Worm (Caenorhabditis elegans) whole organism, late embryonic: ENCODE measurements around the gene pax-2.

Source experiments
- C08G9.2 ChIP-seq: sonication (generic microtip); optimal IDR thresholded peaks from 2 replicates; lab custom pipeline; 2016; ENCODE audit warnings: mild to moderate bottlenecking, missing genetic modification characterization, moderate library complexity, missing compliant biosample characterization
- C38D4.7 ChIP-seq: fragments of 200-800 bp; sonication (Bioruptor generic); optimal IDR thresholded peaks from 2 replicates; lab custom pipeline; 2018; ENCODE audit warnings: mild to moderate bottlenecking, missing genetic modification characterization, moderate library complexity, missing compliant biosample characterization
- F13H6.1 ChIP-seq: sonication (generic microtip); optimal IDR thresholded peaks from 2 replicates; lab custom pipeline; 2016; ENCODE audit warnings: missing genetic modification characterization, missing compliant biosample characterization
- K02D7.2 ChIP-seq: sonication (generic microtip); optimal IDR thresholded peaks from 2 replicates; lab custom pipeline; 2017; ENCODE audit warnings: mild to moderate bottlenecking, missing genetic modification characterization, missing compliant biosample characterization
- K09A11.1 ChIP-seq: sonication (generic microtip); optimal IDR thresholded peaks from 2 replicates; lab custom pipeline; 2017; ENCODE audit warnings: antibody characterized with exemption, mild to moderate bottlenecking, missing genetic modification characterization, missing compliant biosample characterization; ENCODE audit not compliant: insufficient read depth
- ahr-1 ChIP-seq: sonication (generic microtip); optimal IDR thresholded peaks from 2 replicates; lab custom pipeline; 2016; ENCODE audit warnings: missing genetic modification characterization, missing compliant biosample characterization
- ceh-14 ChIP-seq: sonication (generic microtip); optimal IDR thresholded peaks from 2 replicates; lab custom pipeline; 2016; ENCODE audit warnings: missing genotype, missing genetic modification characterization, missing compliant biosample characterization
- ceh-2 ChIP-seq: sonication (generic microtip); optimal IDR thresholded peaks from 2 replicates; lab custom pipeline; 2016; ENCODE audit warnings: missing genotype, missing genetic modification characterization, missing compliant biosample characterization
- ceh-34 ChIP-seq: sonication (generic microtip); optimal IDR thresholded peaks from 2 replicates; lab custom pipeline; 2016; ENCODE audit warnings: mild to moderate bottlenecking, missing genetic modification characterization, missing compliant biosample characterization
- ceh-45 ChIP-seq: fragments of 200-800 bp; sonication (Bioruptor generic); IDR thresholded peaks from 2 replicates; pipeline ENCODE4 v1.3.6; 2022; ENCODE audit warnings: missing genetic modification reagents, missing genetic modification characterization, missing compliant biosample characterization
- ceh-6 ChIP-seq: fragments of 200-800 bp; sonication (Bioruptor generic); optimal IDR thresholded peaks from 2 replicates; lab custom pipeline; 2018; ENCODE audit warnings: mild to moderate bottlenecking, missing genetic modification characterization, missing compliant biosample characterization
- ceh-9 ChIP-seq: sonication (generic microtip); optimal IDR thresholded peaks from 2 replicates; lab custom pipeline; 2016; ENCODE audit warnings: mild to moderate bottlenecking, missing genetic modification characterization, inconsistent platforms, missing compliant biosample characterization
- che-1 ChIP-seq: sonication (generic microtip); optimal IDR thresholded peaks from 2 replicates; lab custom pipeline; 2016; ENCODE audit warnings: mild to moderate bottlenecking, missing genetic modification characterization, missing compliant biosample characterization
- dve-1 ChIP-seq: sonication (generic microtip); optimal IDR thresholded peaks from 2 replicates; lab custom pipeline; 2017; ENCODE audit warnings: antibody characterized with exemption, mild to moderate bottlenecking, missing genetic modification characterization, missing compliant biosample characterization
- eyg-1 ChIP-seq: sonication (generic microtip); optimal IDR thresholded peaks from 2 replicates; lab custom pipeline; 2016; ENCODE audit warnings: missing genotype, missing genetic modification characterization, missing compliant biosample characterization
- fax-1 ChIP-seq: sonication (generic microtip); optimal IDR thresholded peaks from 2 replicates; lab custom pipeline; 2016; ENCODE audit warnings: missing genotype, missing genetic modification characterization, missing compliant biosample characterization
- gmeb-2 ChIP-seq: sonication (generic microtip); optimal IDR thresholded peaks from 2 replicates; lab custom pipeline; 2016; ENCODE audit warnings: missing genetic modification characterization, inconsistent platforms, missing compliant biosample characterization
- hlh-13 ChIP-seq: fragments of 200-800 bp; sonication (Bioruptor generic); optimal IDR thresholded peaks from 2 replicates; lab custom pipeline; 2018; ENCODE audit warnings: mild to moderate bottlenecking, missing genetic modification characterization, missing compliant biosample characterization
- madf-2 ChIP-seq: sonication (generic microtip); optimal IDR thresholded peaks from 2 replicates; lab custom pipeline; 2017; ENCODE audit warnings: missing genetic modification characterization, missing compliant biosample characterization
- mec-3 ChIP-seq: sonication (generic microtip); optimal IDR thresholded peaks from 2 replicates; lab custom pipeline; 2016; ENCODE audit warnings: borderline replicate concordance, missing genetic modification characterization, missing compliant biosample characterization
- nfya-1 ChIP-seq: sonication (generic microtip); optimal IDR thresholded peaks from 2 replicates; lab custom pipeline; 2017; ENCODE audit warnings: missing genetic modification characterization, mild to moderate bottlenecking, missing compliant biosample characterization, antibody characterized with exemption, moderate library complexity
- nhr-11 ChIP-seq: fragments of 150-350 bp; optimal IDR thresholded peaks from 2 replicates; lab custom pipeline; 2014; ENCODE audit warnings: missing biosample characterization, missing genetic modification characterization
- pag-3 ChIP-seq: sonication (generic microtip); optimal IDR thresholded peaks from 2 replicates; lab custom pipeline; 2016; ENCODE audit warnings: missing compliant biosample characterization, missing genetic modification characterization, borderline replicate concordance
- pat-9 ChIP-seq: fragments of 200-800 bp; sonication (Bioruptor generic); optimal IDR thresholded peaks from 2 replicates; lab custom pipeline; 2018; ENCODE audit warnings: mild to moderate bottlenecking, missing genetic modification characterization, moderate library complexity, missing compliant biosample characterization
- pha-2 ChIP-seq: sonication (generic microtip); optimal IDR thresholded peaks from 2 replicates; lab custom pipeline; 2017; ENCODE audit warnings: mild to moderate bottlenecking, missing genetic modification characterization, missing compliant biosample characterization
- pha-4 ChIP-seq: fragments of 150-350 bp; optimal IDR thresholded peaks from 2 replicates; lab custom pipeline; 2018; ENCODE audit warnings: missing biosample characterization, missing genetic modification reagents, missing genetic modification characterization
- pqm-1 ChIP-seq: sonication (generic microtip); optimal IDR thresholded peaks from 2 replicates; lab custom pipeline; 2016; ENCODE audit warnings: missing genetic modification characterization, missing compliant biosample characterization
- unc-3 ChIP-seq, 2 experiments: fragments of 200-800 bp in 1 of 2; sonication (Bioruptor generic) in 1 of 2; sonication (generic microtip) in 1 of 2; conservative IDR thresholded peaks in 1 of 2; optimal IDR thresholded peaks in 1 of 2; 2 replicates each; pipeline versions ENCODE4 v1.3.6 to Lab custom; 2016 to 2022; ENCODE audit warnings: missing compliant biosample characterization in 2 of 2, missing genetic modification characterization in 2 of 2, missing genetic modification reagents in 1 of 2
- unc-55 ChIP-seq: sonication (generic microtip); optimal IDR thresholded peaks from 2 replicates; lab custom pipeline; 2017; ENCODE audit warnings: missing biosample characterization, missing genetic modification reagents, missing genetic modification characterization
- unc-86 ChIP-seq: sonication (generic microtip); optimal IDR thresholded peaks from 2 replicates; lab custom pipeline; 2016; ENCODE audit warnings: missing genetic modification characterization, missing compliant biosample characterization
- ztf-16 ChIP-seq: sonication (generic microtip); optimal IDR thresholded peaks from 2 replicates; lab custom pipeline; 2017; ENCODE audit warnings: missing genetic modification characterization, missing compliant biosample characterization

The pax-2 gene

DNA sequence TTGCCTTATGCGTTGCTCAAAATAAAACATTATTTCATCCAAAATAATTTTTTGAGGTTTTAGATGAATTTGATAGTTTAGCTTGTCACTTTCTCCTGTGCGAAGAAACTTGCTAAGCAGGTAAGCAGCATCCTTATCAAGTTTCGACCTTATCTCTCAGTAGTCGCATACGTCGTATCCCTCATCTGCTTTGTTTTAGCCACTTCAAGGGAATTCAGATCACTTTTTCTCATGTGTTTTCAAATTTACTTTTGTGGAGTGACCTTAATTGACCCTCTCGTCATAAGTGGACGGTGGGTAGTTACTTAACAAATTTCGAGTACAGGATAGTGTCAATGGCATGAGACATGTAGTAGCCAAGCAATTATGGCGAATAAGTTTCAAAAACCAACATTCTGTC is 32.5 kb upstream of the pax-2 start:
- no peak for TF ChIP-seq unc-3 (GFP tag; conservative IDR thresholded peaks at IDR 0.05; lab: Robert Waterston, UW)
- TF ChIP-seq unc-3 (tag; optimal IDR thresholded peaks at IDR 0.05; lab: Kevin White, UChicago), result no peak

DNA sequence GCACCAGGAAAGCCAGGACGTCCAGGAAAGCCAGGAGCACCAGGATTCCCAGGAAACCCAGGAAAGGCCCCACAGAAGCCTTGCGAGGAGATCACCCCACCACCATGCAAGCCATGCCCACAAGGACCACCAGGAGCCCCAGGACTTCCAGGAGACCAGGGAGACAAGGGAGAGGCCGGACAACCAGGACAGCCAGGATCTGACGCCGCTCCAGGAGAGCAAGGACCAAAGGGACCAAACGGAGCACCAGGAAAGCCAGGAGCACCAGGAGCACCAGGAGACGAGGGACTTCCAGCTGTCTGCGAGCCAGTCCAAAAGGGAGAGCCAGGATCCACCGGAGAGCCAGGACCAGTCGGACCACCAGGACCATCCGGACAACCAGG is 31.8 kb upstream of the pax-2 start:
- TF ChIP-seq mec-3 (tag; lab: Kevin White, UChicago), result peak; percentile 25
- no peak for TF ChIP-seq madf-2
- no peak for TF ChIP-seq ceh-9
- peak; percentile 1 for TF ChIP-seq C08G9.2 (tag; lab: Kevin White, UChicago)

DNA sequence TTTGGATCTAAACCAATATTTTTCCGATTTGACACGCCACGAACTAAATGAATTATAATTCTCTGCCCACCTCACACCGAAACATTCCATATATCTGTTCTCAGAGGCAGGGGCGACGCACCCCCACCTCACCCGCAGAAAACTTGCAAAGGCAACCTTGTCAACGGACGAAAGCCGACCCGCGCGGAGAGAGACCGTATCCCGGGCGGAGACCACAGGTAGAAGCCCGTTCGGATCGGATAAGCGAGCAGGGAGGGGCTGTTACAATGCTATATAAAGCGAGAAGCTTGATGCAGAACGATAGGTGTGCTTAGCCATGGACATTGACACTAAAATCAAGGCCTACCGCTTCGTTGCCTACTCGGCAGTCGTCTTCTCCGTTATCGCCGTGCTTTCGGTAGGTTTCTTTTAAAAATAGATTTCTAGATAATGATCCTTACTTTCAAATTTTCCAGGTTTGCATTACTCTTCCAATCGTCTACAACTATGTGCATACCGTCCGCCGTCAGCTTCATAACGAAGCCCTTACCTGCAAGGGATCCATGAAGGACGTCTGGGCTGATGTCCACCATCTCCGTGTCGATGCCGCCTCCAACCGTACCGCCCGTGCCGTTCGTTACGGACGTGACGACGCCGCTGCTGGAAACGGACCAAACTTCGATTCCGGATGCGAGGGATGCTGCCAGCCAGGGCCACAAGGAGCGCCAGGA is 31.3 kb upstream of the pax-2 start, which contains the start of the genes zipt-2.2 and dpy-13:
Gene zipt-2.2, minus strand, starts transcription at position 51 of the 710 bp plus-strand sequence.
Gene dpy-13, plus strand, starts transcription at position 300 of the 710 bp plus-strand sequence.
- TF ChIP-seq fax-1 (tag; lab: Kevin White, UChicago) (no peak), pag-3 (tag; lab: Kevin White, UChicago) (no peak)
- TF ChIP-seq, all 69 proteins: peak for 0

DNA sequence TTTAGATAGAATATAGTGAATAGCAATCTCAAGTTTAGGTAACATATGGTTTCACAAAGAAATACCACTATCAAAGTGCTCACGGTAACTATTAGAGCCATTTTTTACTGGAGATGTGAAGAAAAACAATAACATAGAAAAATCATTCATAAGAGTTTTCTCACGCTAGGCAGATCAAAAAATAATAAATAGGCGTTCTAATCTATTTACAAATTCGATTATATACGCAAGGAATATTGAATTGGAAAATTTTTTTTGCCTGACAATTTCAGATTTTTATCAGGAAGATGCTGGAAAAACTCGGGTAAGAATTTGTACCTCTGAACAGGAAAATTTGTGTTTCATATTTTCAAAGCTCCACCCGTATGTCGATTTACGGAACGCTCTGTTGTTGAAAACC is 23.7 kb upstream of the pax-2 start, which contains the start of gene srbc-70:
Gene srbc-70, minus strand, starts transcription at position 101 of the 400 bp plus-strand sequence.
- no peak for TF ChIP-seq C38D4.7
- TF ChIP-seq mec-3 (tag; lab: Kevin White, UChicago), result no peak
- TF ChIP-seq K02D7.2 (tag; lab: Kevin White, UChicago), result no peak
- no peak for TF ChIP-seq unc-3 (GFP tag; conservative IDR thresholded peaks at IDR 0.05; lab: Robert Waterston, UW)
- TF ChIP-seq unc-3 (tag; optimal IDR thresholded peaks at IDR 0.05; lab: Kevin White, UChicago), result no peak
- TF ChIP-seq C08G9.2 (tag; lab: Kevin White, UChicago), result no peak
- TF ChIP-seq unc-55 (GFP tag; lab: Kevin White, UChicago), result no peak
- no peak for TF ChIP-seq K09A11.1
- no peak for TF ChIP-seq ceh-6 (GFP tag; lab: Kevin White, UChicago)

DNA sequence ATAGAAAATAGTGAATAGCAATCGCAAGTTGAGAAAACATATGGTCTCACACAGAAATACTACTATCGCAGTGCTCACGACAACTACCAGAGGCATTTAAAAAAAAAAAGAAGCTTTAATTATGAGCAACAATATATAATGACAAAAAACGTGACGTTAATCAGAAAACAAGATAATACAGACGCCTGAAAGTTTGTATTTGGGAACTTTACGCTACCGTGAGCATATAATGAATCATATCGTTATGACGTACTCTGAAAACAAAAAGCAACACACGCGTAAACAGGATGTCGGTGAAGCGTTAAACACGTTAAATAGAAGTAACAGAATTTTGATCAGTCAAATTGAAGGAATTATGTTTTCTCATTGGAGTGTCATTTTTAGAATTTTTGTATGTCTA is 21.7 kb upstream of the pax-2 start, which contains the start of gene srbc-71:
Gene srbc-71, minus strand, starts transcription at position 101 of the 400 bp plus-strand sequence.
- TF ChIP-seq pha-4, result no peak
- no peak for TF ChIP-seq pqm-1
- no peak for TF ChIP-seq dve-1 (tag; lab: Kevin White, UChicago)
- TF ChIP-seq nhr-11, result no peak
- no peak for TF ChIP-seq F13H6.1
- no peak for TF ChIP-seq pag-3 (tag; lab: Kevin White, UChicago)
- TF ChIP-seq ceh-34 (tag; lab: Kevin White, UChicago), result no peak
- TF ChIP-seq ztf-16 (tag; lab: Kevin White, UChicago), result no peak
- no peak for TF ChIP-seq fax-1 (tag; lab: Kevin White, UChicago)
- TF ChIP-seq che-1 (tag; lab: Kevin White, UChicago), result no peak
- TF ChIP-seq C38D4.7, result no peak
- TF ChIP-seq gmeb-2, result no peak
- TF ChIP-seq ceh-9, result no peak
- TF ChIP-seq ceh-14 (tag; lab: Kevin White, UChicago), result no peak
- no peak for TF ChIP-seq madf-2
- no peak for TF ChIP-seq pat-9 (tag; lab: Kevin White, UChicago)
- TF ChIP-seq ceh-2 (tag; lab: Kevin White, UChicago), result no peak
- no peak for TF ChIP-seq hlh-13

DNA sequence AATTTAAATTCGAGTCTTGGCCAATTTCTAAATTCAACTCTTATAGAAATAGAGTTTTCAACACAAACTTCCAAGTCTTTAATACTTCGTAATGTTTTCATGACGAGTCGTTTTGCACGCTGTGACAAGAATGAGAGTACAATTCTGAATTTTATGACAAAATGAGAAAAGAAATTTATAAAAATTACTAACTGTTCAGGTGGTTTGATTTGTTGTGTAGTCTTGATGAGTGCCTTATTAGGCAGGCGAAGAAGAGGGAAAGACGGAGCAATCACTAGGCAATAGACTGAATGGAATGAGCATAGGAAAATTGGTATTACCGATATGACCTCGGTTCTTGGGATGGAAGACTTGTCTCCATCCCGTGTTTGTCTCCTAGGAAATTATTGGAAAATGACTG is 15.8 kb upstream of the pax-2 start, which contains the start of gene F30B5.11:
Gene F30B5.11, minus strand, starts transcription at position 101 of the 400 bp plus-strand sequence.
- TF ChIP-seq madf-2 (no peak), nfya-1 (tag; lab: Kevin White, UChicago) (no peak), unc-55 (GFP tag; lab: Kevin White, UChicago) (no peak), C38D4.7 (no peak), pha-2 (tag; lab: Kevin White, UChicago) (no peak), ceh-9 (no peak), eyg-1 (tag; lab: Kevin White, UChicago) (no peak), ceh-45 (GFP tag; lab: Robert Waterston, UW) (no peak), ahr-1 (tag; lab: Kevin White, UChicago) (no peak), ceh-2 (tag; lab: Kevin White, UChicago) (no peak), unc-86 (tag; lab: Kevin White, UChicago) (no peak)
